Fruit fly (Drosophila melanogaster): Measurements from ENCODE around the gene PpD3.

Gene PpD3

DNA sequence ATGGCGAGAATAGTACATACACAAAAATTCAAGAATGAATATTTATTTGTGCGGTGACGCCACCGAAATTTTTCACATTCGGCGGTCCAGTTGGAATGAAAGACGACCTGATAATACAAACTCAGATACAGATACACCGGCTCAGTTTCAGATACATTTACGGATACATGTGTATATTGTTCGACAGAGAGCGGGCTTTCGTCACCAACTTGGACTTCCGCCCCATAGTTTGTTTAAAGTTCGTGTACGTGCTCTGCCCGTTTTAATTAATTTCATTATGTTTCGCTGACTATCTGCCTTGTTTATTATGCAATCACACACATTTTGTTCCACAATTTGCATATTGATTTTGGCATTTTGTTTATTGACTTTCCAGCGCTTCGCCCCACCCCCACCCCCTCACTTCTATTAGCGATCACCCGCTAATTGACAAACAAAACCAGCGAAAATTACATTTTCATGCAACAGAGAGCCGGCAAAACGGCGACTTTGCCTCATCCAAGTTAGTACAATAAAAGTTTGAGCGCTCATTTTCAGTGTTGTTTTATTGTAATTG is 46.4 kb upstream of the PpD3 start (continued):
- no peak for TF ChIP-seq CG14667 (GFP tag; IDR thresholded peaks at IDR 0.05)
- TF ChIP-seq Lhr (GFP tag; optimal IDR thresholded peaks at IDR 0.05), result no peak
- no peak for TF ChIP-seq ssp (GFP tag; IDR thresholded peaks at IDR 0.05)
- no peak for TF ChIP-seq z (GFP tag; IDR thresholded peaks at IDR 0.05)
- TF ChIP-seq CG3407 (GFP tag; optimal IDR thresholded peaks at IDR 0.05), result no peak
- TF ChIP-seq Med (GFP tag), result peak; percentile 80
- TF ChIP-seq CG10209 (GFP tag; optimal IDR thresholded peaks at IDR 0.05), result peak; percentile 34
- no peak for TF ChIP-seq CG12391 (tag; optimal IDR thresholded peaks at IDR 0.05)
- no peak for TF ChIP-seq CG12744 (GFP tag; optimal IDR thresholded peaks at IDR 0.05)
- no peak for TF ChIP-seq Sin3A (optimal IDR thresholded peaks at IDR 0.05)
- TF ChIP-seq CG12071 (GFP tag; optimal IDR thresholded peaks at IDR 0.05), result peak; percentile 63
- TF ChIP-seq NK7.1 (GFP tag; optimal IDR thresholded peaks at IDR 0.05), result no peak
- TF ChIP-seq so (GFP tag; IDR thresholded peaks at IDR 0.05), result no peak
- TF ChIP-seq dati (GFP tag; IDR thresholded peaks at IDR 0.05), result no peak
- no peak for TF ChIP-seq Dfd (GFP tag; optimal IDR thresholded peaks at IDR 0.05)
- TF ChIP-seq CG32532 (GFP tag; IDR thresholded peaks at IDR 0.05), result no peak
- peak; percentile 86 for TF ChIP-seq mirr (GFP tag; optimal IDR thresholded peaks at IDR 0.05)
- TF ChIP-seq ewg (GFP tag; optimal IDR thresholded peaks at IDR 0.05), result no peak
- no peak for TF ChIP-seq lilli (GFP tag; optimal IDR thresholded peaks at IDR 0.05)
- TF ChIP-seq crc (GFP tag; optimal IDR thresholded peaks at IDR 0.05), result no peak
- peak; percentile 1 for TF ChIP-seq CG8281 (tag; optimal IDR thresholded peaks at IDR 0.05)
- peak; percentile 30 for TF ChIP-seq CG15514 (GFP tag; optimal IDR thresholded peaks at IDR 0.05)
- TF ChIP-seq CrebB (tag; optimal IDR thresholded peaks at IDR 0.05), result no peak
- TF ChIP-seq Nf-YB (GFP tag; optimal IDR thresholded peaks at IDR 0.05), result peak; percentile 8
- TF ChIP-seq Awh (GFP tag; IDR thresholded peaks at IDR 0.05), result no peak
- no peak for TF ChIP-seq Lim3 (GFP tag; IDR thresholded peaks at IDR 0.05)
- no peak for TF ChIP-seq run (tag; optimal IDR thresholded peaks at IDR 0.05)
- TF ChIP-seq CG9817 (tag; optimal IDR thresholded peaks at IDR 0.05), result no peak
- TF ChIP-seq CG10979 (tag; optimal IDR thresholded peaks at IDR 0.05), result no peak
- peak; percentile 27 for TF ChIP-seq CoRest (tag; optimal IDR thresholded peaks at IDR 0.05)
- no peak for TF ChIP-seq ap (GFP tag; IDR thresholded peaks at IDR 0.05)
- TF ChIP-seq lmd (GFP tag; IDR thresholded peaks at IDR 0.05), result no peak
- TF ChIP-seq Spps (tag; optimal IDR thresholded peaks at IDR 0.05), result no peak
- TF ChIP-seq TFAM (GFP tag; optimal IDR thresholded peaks at IDR 0.05), result no peak
- TF ChIP-seq D19A (tag; optimal IDR thresholded peaks at IDR 0.05), result no peak
- TF ChIP-seq sug (tag; optimal IDR thresholded peaks at IDR 0.05), result no peak
- TF ChIP-seq CG17912 (GFP tag; optimal IDR thresholded peaks at IDR 0.05), result peak; percentile 15
- TF ChIP-seq cwo (GFP tag; optimal IDR thresholded peaks at IDR 0.05), result peak; percentile 10
- TF ChIP-seq CG16779 (GFP tag; IDR thresholded peaks at IDR 0.05), result no peak
- TF ChIP-seq Xbp1 (GFP tag; optimal IDR thresholded peaks at IDR 0.05), result no peak
- TF ChIP-seq CG11695 (GFP tag; IDR thresholded peaks at IDR 0.05), result no peak
- TF ChIP-seq Deaf1 (tag; optimal IDR thresholded peaks at IDR 0.05), result no peak
- peak; percentile 36 for TF ChIP-seq ATbp (GFP tag; optimal IDR thresholded peaks at IDR 0.05)
- peak; percentile 67 for TF ChIP-seq HHEX (GFP tag; optimal IDR thresholded peaks at IDR 0.05)
- TF ChIP-seq scrt (GFP tag; optimal IDR thresholded peaks at IDR 0.05), result peak; percentile 14
- TF ChIP-seq en (GFP tag; optimal IDR thresholded peaks at IDR 0.05), result no peak
- peak; percentile 51 for TF ChIP-seq CG17359 (tag; optimal IDR thresholded peaks at IDR 0.05)
- TF ChIP-seq CG34422 (GFP tag; IDR thresholded peaks at IDR 0.05), result no peak
- no peak for TF ChIP-seq phol (tag; optimal IDR thresholded peaks at IDR 0.05)
- TF ChIP-seq sima (GFP tag; optimal IDR thresholded peaks at IDR 0.05), result no peak
- TF ChIP-seq dysf (GFP tag; IDR thresholded peaks at IDR 0.05), result no peak
- TF ChIP-seq CG31224 (GFP tag; IDR thresholded peaks at IDR 0.05), result no peak

Measured in whole organism, embryonic.